Fruit fly (Drosophila melanogaster) whole organism, embryonic: ENCODE data around the gene CkIIbeta.
A peak's percentile ranks its signal among the peaks of the same experiment; 100 is the strongest.

ENCODE experiments used
- Abd-B ChIP-seq: fragments of 200-800 bp; sonication (Bioruptor generic); optimal IDR thresholded peaks from 2 replicates; lab custom pipeline; 2018; ENCODE audit warnings: missing biosample characterization, mild to moderate bottlenecking, missing genetic modification characterization, moderate library complexity
- CG12155 ChIP-seq: fragments of 200-800 bp; sonication (Bioruptor generic); optimal IDR thresholded peaks from 3 replicates; lab custom pipeline; 2016; ENCODE audit warnings: missing biosample characterization, missing genetic modification characterization
- CG12219 ChIP-seq: fragments of 200-800 bp; sonication (Bioruptor generic); optimal IDR thresholded peaks from 3 replicates; lab custom pipeline; 2018; ENCODE audit warnings: missing biosample characterization, mild to moderate bottlenecking, missing genetic modification characterization
- CG12942 ChIP-seq: fragments of 200-800 bp; sonication (Bioruptor generic); optimal IDR thresholded peaks from 3 replicates; lab custom pipeline; 2016; ENCODE audit warnings: missing biosample characterization, missing genetic modification characterization
- CG15514 ChIP-seq: fragments of 200-800 bp; sonication (Bioruptor generic); optimal IDR thresholded peaks from 3 replicates; lab custom pipeline; 2017; ENCODE audit warnings: missing biosample characterization, missing genetic modification characterization, mild to moderate bottlenecking, moderate library complexity, missing genetic modification reagents
- CG15601 ChIP-seq: fragments of 200-800 bp; sonication (Bioruptor generic); optimal IDR thresholded peaks from 3 replicates; lab custom pipeline; 2019; ENCODE audit warnings: missing biosample characterization, mild to moderate bottlenecking, missing genetic modification characterization, moderate library complexity
- CG2120 ChIP-seq: fragments of 200-800 bp; sonication (Bioruptor generic); optimal IDR thresholded peaks from 3 replicates; lab custom pipeline; 2016; ENCODE audit warnings: missing biosample characterization, missing genetic modification characterization
- CG2712 ChIP-seq: fragments of 200-800 bp; optimal IDR thresholded peaks from 3 replicates; lab custom pipeline; 2019; ENCODE audit warnings: missing biosample characterization, mild to moderate bottlenecking, missing genetic modification characterization, moderate library complexity
- CG3838 ChIP-seq: fragments of 200-800 bp; sonication (Bioruptor generic); optimal IDR thresholded peaks from 3 replicates; lab custom pipeline; 2016; ENCODE audit warnings: missing biosample characterization, missing genetic modification characterization
- CG4707 ChIP-seq: fragments of 200-800 bp; sonication (Bioruptor generic); optimal IDR thresholded peaks from 2 replicates; lab custom pipeline; 2018; ENCODE audit warnings: missing biosample characterization, mild to moderate bottlenecking, missing genetic modification characterization, moderate library complexity
- CG7745 ChIP-seq: fragments of 200-800 bp; sonication (Bioruptor generic); optimal IDR thresholded peaks from 2 replicates; lab custom pipeline; 2018; ENCODE audit warnings: missing biosample characterization, mild to moderate bottlenecking, missing genetic modification characterization, moderate library complexity
- CG8359 ChIP-seq: fragments of 200-800 bp; sonication (Bioruptor generic); optimal IDR thresholded peaks from 2 replicates; lab custom pipeline; 2017; ENCODE audit warnings: missing biosample characterization, mild to moderate bottlenecking, missing genetic modification characterization, borderline replicate concordance
- CG9932 ChIP-seq: fragments of 200-800 bp; sonication (Bioruptor generic); IDR thresholded peaks from 2 replicates; pipeline ENCODE4 v1.3.6; 2022; ENCODE audit warnings: missing biosample characterization, missing genetic modification characterization
- CkIIα-i1 ChIP-seq: fragments of 200-800 bp; sonication (Bioruptor generic); IDR thresholded peaks from 2 replicates; pipeline ENCODE4 v1.3.6; 2022; ENCODE audit warnings: missing biosample characterization, missing genetic modification characterization
- Dek ChIP-seq: fragments of 200-800 bp; sonication (Bioruptor generic); optimal IDR thresholded peaks from 3 replicates; lab custom pipeline; 2019; ENCODE audit warnings: missing biosample characterization, mild to moderate bottlenecking, missing genetic modification characterization, moderate library complexity
- Drgx ChIP-seq: fragments of 200-800 bp; sonication (Bioruptor generic); IDR thresholded peaks from 2 replicates; pipeline ENCODE4 v1.3.6; 2022; ENCODE audit warnings: missing biosample characterization, missing genetic modification characterization
- Eip74EF ChIP-seq, 2 experiments: fragments of 200-800 bp in 1 of 2; fragments of >200 bp in 1 of 2; sonication (Bioruptor generic) in 1 of 2; optimal IDR thresholded peaks; 2 replicates each; lab custom pipeline; 2017 to 2019; ENCODE audit warnings: missing biosample characterization in 2 of 2, missing genetic modification characterization in 2 of 2, mild to moderate bottlenecking in 1 of 2, moderate library complexity in 1 of 2
- Ets65A ChIP-seq: fragments of 200-800 bp; sonication (Bioruptor generic); peaks from one replicate; lab custom pipeline; 2016; ENCODE audit warnings: missing biosample characterization, missing genetic modification characterization
- HLHmδ ChIP-seq: fragments of 200-800 bp; sonication (Bioruptor generic); optimal IDR thresholded peaks from 2 replicates; lab custom pipeline; 2018; ENCODE audit warnings: missing biosample characterization, mild to moderate bottlenecking, missing genetic modification characterization, moderate library complexity
- NC2β ChIP-seq: fragments of 200-800 bp; sonication (Bioruptor generic); optimal IDR thresholded peaks from 2 replicates; lab custom pipeline; 2016; ENCODE audit warnings: missing biosample characterization, missing genetic modification characterization
- Trl ChIP-seq, 3 experiments: fragments of >200 bp in 2 of 3; fragments of 200-800 bp in 1 of 3; sonication (Bioruptor generic) in 1 of 3; optimal IDR thresholded peaks; 2 replicates in 1 of 3; 3 replicates in 2 of 3; lab custom pipeline; 2016 to 2017; ENCODE audit warnings: missing biosample characterization in 1 of 3, missing genetic modification characterization in 1 of 3
- ase ChIP-seq: fragments of 200-800 bp; sonication (Bioruptor generic); IDR thresholded peaks from 3 replicates; pipeline ENCODE4 v1.3.6; 2022; ENCODE audit warnings: missing biosample characterization, missing genetic modification characterization
- br ChIP-seq: fragments of >200 bp; optimal IDR thresholded peaks from 2 replicates; lab custom pipeline; 2017
- btn ChIP-seq: fragments of 200-800 bp; sonication (Bioruptor generic); optimal IDR thresholded peaks from 2 replicates; lab custom pipeline; 2016; ENCODE audit warnings: missing biosample characterization, missing genetic modification characterization
- cad ChIP-seq: fragments of >200 bp; optimal IDR thresholded peaks from 2 replicates; lab custom pipeline; 2017; ENCODE audit warnings: missing biosample characterization, missing genetic modification characterization
- dati ChIP-seq: fragments of 200-800 bp; sonication (Bioruptor generic); IDR thresholded peaks from 2 replicates; pipeline ENCODE4 v1.3.6; 2022; ENCODE audit warnings: missing biosample characterization, missing genetic modification characterization
- emc ChIP-seq: fragments of 200-800 bp; sonication (Bioruptor generic); optimal IDR thresholded peaks from 2 replicates; lab custom pipeline; 2016; ENCODE audit warnings: missing biosample characterization, missing genetic modification characterization
- lov ChIP-seq, 2 experiments: fragments of 200-800 bp in 1 of 2; fragments of >200 bp in 1 of 2; sonication (Bioruptor generic) in 1 of 2; IDR thresholded peaks in 1 of 2; optimal IDR thresholded peaks in 1 of 2; 2 replicates in 1 of 2; 3 replicates in 1 of 2; pipeline versions ENCODE4 v1.3.6 to Lab custom; 2017 to 2022; ENCODE audit warnings: missing biosample characterization in 1 of 2, missing genetic modification characterization in 1 of 2
- nom ChIP-seq: fragments of 200-800 bp; sonication (Bioruptor generic); optimal IDR thresholded peaks from 2 replicates; lab custom pipeline; 2017; ENCODE audit warnings: missing biosample characterization, missing genetic modification characterization, mild to moderate bottlenecking, moderate library complexity, missing genetic modification reagents
- psq ChIP-seq: fragments of 200-800 bp; sonication (Bioruptor generic); optimal IDR thresholded peaks from 2 replicates; lab custom pipeline; 2017; ENCODE audit warnings: missing biosample characterization, missing genetic modification characterization
- scrt ChIP-seq: fragments of 200-800 bp; sonication (Bioruptor generic); optimal IDR thresholded peaks from 2 replicates; lab custom pipeline; 2018; ENCODE audit warnings: missing biosample characterization, mild to moderate bottlenecking, missing genetic modification characterization, moderate library complexity
- sens ChIP-seq: fragments of 200-800 bp; sonication (Bioruptor generic); peaks from one replicate; lab custom pipeline; 2016; ENCODE audit warnings: missing biosample characterization, missing genetic modification characterization
- seq ChIP-seq: fragments of 200-800 bp; sonication (Bioruptor generic); IDR thresholded peaks from 2 replicates; pipeline ENCODE4 v1.3.6; 2022; ENCODE audit warnings: missing biosample characterization, missing genetic modification characterization
- sqz ChIP-seq: fragments of 200-800 bp; sonication (Bioruptor generic); optimal IDR thresholded peaks from 3 replicates; lab custom pipeline; 2018; ENCODE audit warnings: missing biosample characterization, mild to moderate bottlenecking, missing genetic modification characterization
- sug ChIP-seq: fragments of 200-800 bp; optimal IDR thresholded peaks from 2 replicates; lab custom pipeline; 2019; ENCODE audit warnings: missing biosample characterization, mild to moderate bottlenecking, missing genetic modification characterization, moderate library complexity

The CkIIbeta gene

DNA sequence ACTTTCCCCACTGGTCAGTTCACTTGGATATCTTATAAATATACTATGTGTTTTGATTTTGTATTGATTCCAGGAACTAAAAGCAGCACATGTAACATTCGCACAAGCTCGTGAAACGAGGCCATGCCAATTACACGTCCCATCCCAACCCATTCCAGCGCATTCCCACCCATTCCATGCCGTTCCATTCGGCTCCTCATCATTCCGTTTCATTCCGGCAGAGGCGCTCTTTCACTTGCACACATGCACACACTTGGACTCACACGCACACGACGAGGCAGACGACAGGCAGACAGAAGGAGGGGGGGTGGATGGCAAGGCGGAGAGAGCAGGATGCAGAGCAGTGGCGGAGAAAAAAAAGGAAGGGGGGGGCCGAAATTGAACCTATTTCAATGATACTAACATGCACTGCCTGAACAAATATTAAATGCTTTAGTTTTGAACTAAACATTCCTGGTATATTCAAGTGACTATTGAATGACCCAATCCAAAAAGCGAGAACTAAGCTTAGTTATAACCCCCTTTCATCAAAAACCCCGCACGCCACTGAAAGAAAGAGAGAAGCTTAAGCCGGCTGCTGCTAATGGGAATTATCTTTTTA lies 16.2 kb upstream of the CkIIbeta start (continued):
- TF ChIP-seq NC2β (GFP tag; lab: Kevin White, UChicago), result peak; percentile 46
- peak; percentile 34 for TF ChIP-seq CG12219 (GFP tag; lab: Kevin White, UChicago)
- TF ChIP-seq lov (optimal IDR thresholded peaks at IDR 0.05; lab: Kevin White, UChicago), result no peak
- TF ChIP-seq lov (GFP tag; IDR thresholded peaks at IDR 0.05; lab: Robert Waterston, UW), result no peak
- no peak for TF ChIP-seq ase
- TF ChIP-seq dati (GFP tag; lab: Robert Waterston, UW), result no peak
- peak; percentile 17 for TF ChIP-seq btn (GFP tag; lab: Kevin White, UChicago)
- TF ChIP-seq seq (GFP tag; lab: Robert Waterston, UW), result no peak

DNA sequence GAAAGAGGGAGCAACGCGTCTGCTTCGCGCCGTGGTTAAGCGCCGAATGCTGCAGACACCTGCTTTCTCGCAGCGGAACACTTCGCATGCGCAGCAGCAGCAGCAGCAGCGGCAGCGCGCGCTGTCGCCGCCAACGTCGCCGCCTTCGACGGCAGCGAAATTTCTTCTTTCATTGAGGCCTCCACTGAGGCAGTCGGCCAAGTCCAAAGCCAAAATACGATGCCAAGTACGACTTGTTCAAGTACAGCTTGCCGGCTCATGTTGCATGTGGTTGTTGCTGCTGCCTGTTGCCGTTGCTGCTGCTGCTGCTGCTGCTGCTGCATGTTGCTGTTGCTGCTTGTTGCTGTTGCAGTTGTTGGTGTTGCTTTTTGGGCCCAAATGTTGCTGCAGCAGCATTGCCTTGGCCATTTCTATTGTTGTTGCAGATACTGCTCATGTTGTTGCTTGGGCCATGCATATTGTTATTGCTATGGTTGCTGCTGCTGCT lies 13.6 kb upstream of the CkIIbeta start, which contains the start of gene dy:
Gene dy (minus strand): TSS at position 51 of the 487 bp plus-strand sequence.
- TF ChIP-seq CG4707 (GFP tag; lab: Kevin White, UChicago) (no peak), sug (tag; lab: Kevin White, UChicago) (no peak), Dek (no peak), Ets65A (GFP tag; lab: Kevin White, UChicago) (peak; percentile 61), HLHmδ (no peak)

- TF ChIP-seq sqz (GFP tag; lab: Kevin White, UChicago) (peak; percentile 11), Abd-B (no peak), CG7745 (tag; lab: Kevin White, UChicago) (no peak), nom (GFP tag; lab: Kevin White, UChicago) (peak; percentile 81), CG9932 (no peak), CG15514 (no peak), CG8359 (GFP tag; lab: Kevin White, UChicago) (no peak), cad (GFP tag; lab: Kevin White, UChicago) (no peak), Drgx (GFP tag; lab: Robert Waterston, UW) (peak; percentile 28; the same call in 1 of the 2 replicates)
- TF ChIP-seq, all 482 proteins: peak for 3
These were observed 7.3 kb upstream of the CkIIbeta start for dm6 chrX:11784997-11785396.

dm6 chrX:11787081-11787480 lies 5.3 kb upstream of the CkIIbeta start, which contains the start of gene Karl:
Karl (plus strand) TSS chrX:11787381.
- TF ChIP-seq sens (GFP tag; lab: Kevin White, UChicago) (peak; percentile 13), Trl (optimal IDR thresholded peaks at IDR 0.05; lab: Kevin White, UChicago) (peak in 1 of 2 experiments; percentile 44), Trl (GFP tag; optimal IDR thresholded peaks at IDR 0.05; lab: Kevin White, UChicago) (no peak), CG12155 (GFP tag; lab: Kevin White, UChicago) (no peak), Eip74EF (GFP tag; optimal IDR thresholded peaks at IDR 0.05; lab: Kevin White, UChicago) (no peak), scrt (GFP tag; lab: Kevin White, UChicago) (peak; percentile 52), psq (no peak), CG2712 (tag; lab: Kevin White, UChicago) (no peak), CG2120 (no peak), CG3838 (GFP tag; lab: Kevin White, UChicago) (no peak), CG12942 (GFP tag; lab: Kevin White, UChicago) (no peak), br (lab: Kevin White, UChicago) (no peak), CG15601 (tag; lab: Kevin White, UChicago) (no peak), CkIIα-i1 (GFP tag; lab: Robert Waterston, UW) (no peak), emc (GFP tag; lab: Kevin White, UChicago) (no peak)
